Fruit fly (Drosophila melanogaster): Measurements from ENCODE around the gene CG17129.

The CG17129 gene

DNA sequence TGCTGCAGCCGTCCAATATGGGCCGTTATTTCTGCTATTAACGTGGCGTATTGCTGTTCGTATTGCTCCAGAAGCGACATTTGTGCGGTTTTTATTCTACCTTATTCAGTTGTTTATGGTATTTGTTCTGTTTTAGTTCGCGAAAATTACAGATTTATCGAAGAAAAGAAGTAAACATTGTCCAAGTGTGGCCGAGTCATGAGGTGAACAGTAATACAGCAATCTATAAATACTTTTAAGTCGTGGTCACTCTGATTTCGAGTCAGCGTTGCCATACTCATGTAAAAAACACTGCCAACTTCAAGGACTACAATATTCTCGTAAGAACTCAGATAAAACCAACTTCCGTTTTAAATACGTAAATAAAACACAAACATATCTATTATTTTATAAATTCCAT is 12.6 kb upstream of the CG17129 start, which contains the start of gene Vti1a (continued):
- no peak for TF ChIP-seq disco-r (GFP tag; optimal IDR thresholded peaks at IDR 0.05)
- TF ChIP-seq Ets65A (GFP tag), result no peak
- TF ChIP-seq CG9437 (GFP tag; optimal IDR thresholded peaks at IDR 0.05), result no peak
- no peak for TF ChIP-seq mld (GFP tag; IDR thresholded peaks at IDR 0.05; ENCODE audit: partially characterized antibody)
- TF ChIP-seq aop (GFP tag; IDR thresholded peaks at IDR 0.05), result no peak
- no peak for TF ChIP-seq CG31388 (GFP tag; optimal IDR thresholded peaks at IDR 0.05)
- TF ChIP-seq CG42726 (GFP tag; IDR thresholded peaks at IDR 0.05; ENCODE audit: partially characterized antibody), result no peak
- TF ChIP-seq Hr51 (GFP tag; optimal IDR thresholded peaks at IDR 0.05), result no peak
- no peak for TF ChIP-seq sqz (GFP tag; optimal IDR thresholded peaks at IDR 0.05)
- no peak for TF ChIP-seq CG8359 (GFP tag; optimal IDR thresholded peaks at IDR 0.05; ENCODE audit: borderline replicate concordance)
- no peak for TF ChIP-seq zen (tag; optimal IDR thresholded peaks at IDR 0.05)
- no peak for TF ChIP-seq Drgx (GFP tag; IDR thresholded peaks at IDR 0.05)
- TF ChIP-seq hbn (GFP tag; IDR thresholded peaks at IDR 0.05; ENCODE audit: partially characterized antibody), result no peak
- TF ChIP-seq CG8478 (optimal IDR thresholded peaks at IDR 0.05), result no peak
- no peak for TF ChIP-seq hkb (optimal IDR thresholded peaks at IDR 0.05)
- no peak for TF ChIP-seq hkb (GFP tag; IDR thresholded peaks at IDR 0.05)
- no peak for TF ChIP-seq maf-S (GFP tag; optimal IDR thresholded peaks at IDR 0.05)
- no peak for TF ChIP-seq gce (GFP tag; IDR thresholded peaks at IDR 0.05)
- no peak for TF ChIP-seq CG15073 (GFP tag; optimal IDR thresholded peaks at IDR 0.05)
- TF ChIP-seq BtbVII (GFP tag; optimal IDR thresholded peaks at IDR 0.05), result no peak
- no peak for TF ChIP-seq NfI (GFP tag; optimal IDR thresholded peaks at IDR 0.05)
- no peak for TF ChIP-seq ara (GFP tag; IDR thresholded peaks at IDR 0.05)
- no peak for TF ChIP-seq CG33557 (GFP tag; optimal IDR thresholded peaks at IDR 0.05)
- peak; percentile 34 for TF ChIP-seq BEAF-32 (GFP tag; optimal IDR thresholded peaks at IDR 0.05)
- no peak for TF ChIP-seq CG5180 (GFP tag; optimal IDR thresholded peaks at IDR 0.05)
- no peak for TF ChIP-seq E2f1 (GFP tag; IDR thresholded peaks at IDR 0.05)
- TF ChIP-seq Dip2 (GFP tag; IDR thresholded peaks at IDR 0.05), result no peak
- no peak for TF ChIP-seq CG2678 (tag; optimal IDR thresholded peaks at IDR 0.05)
- no peak for TF ChIP-seq dmrt99B (tag; optimal IDR thresholded peaks at IDR 0.05)
- TF ChIP-seq oc (tag; optimal IDR thresholded peaks at IDR 0.05), result no peak
- no peak for TF ChIP-seq CG15479 (GFP tag; optimal IDR thresholded peaks at IDR 0.05)
- no peak for TF ChIP-seq gsb (GFP tag; IDR thresholded peaks at IDR 0.05)
- no peak for TF ChIP-seq ase (GFP tag; IDR thresholded peaks at IDR 0.05)
- TF ChIP-seq run (tag; optimal IDR thresholded peaks at IDR 0.05), result no peak
- TF ChIP-seq CG34376 (GFP tag; optimal IDR thresholded peaks at IDR 0.05), result no peak
- no peak for TF ChIP-seq CG32532 (GFP tag; IDR thresholded peaks at IDR 0.05)
- TF ChIP-seq Ssrp (tag; optimal IDR thresholded peaks at IDR 0.05), result no peak
- TF ChIP-seq klu (GFP tag; IDR thresholded peaks at IDR 0.05), result no peak
- TF ChIP-seq sna (GFP tag; IDR thresholded peaks at IDR 0.05; ENCODE audit: partially characterized antibody), result peak; percentile 40; the same call in 1 of the 2 replicates
- TF ChIP-seq CG3838 (GFP tag; optimal IDR thresholded peaks at IDR 0.05), result no peak
- TF ChIP-seq Doc2 (GFP tag; IDR thresholded peaks at IDR 0.05), result no peak
- no peak for TF ChIP-seq Oli (tag; optimal IDR thresholded peaks at IDR 0.05)
- TF ChIP-seq wek (GFP tag; optimal IDR thresholded peaks at IDR 0.05), result no peak
- TF ChIP-seq CG1832 (GFP tag; optimal IDR thresholded peaks at IDR 0.05), result no peak
- no peak for TF ChIP-seq Antp (GFP tag; optimal IDR thresholded peaks at IDR 0.05)
- no peak for TF ChIP-seq pb (GFP tag; optimal IDR thresholded peaks at IDR 0.05)
- TF ChIP-seq D (optimal IDR thresholded peaks at IDR 0.05), result no peak
- TF ChIP-seq D (GFP tag; optimal IDR thresholded peaks at IDR 0.05), result no peak
- no peak for TF ChIP-seq crc (GFP tag; optimal IDR thresholded peaks at IDR 0.05)
- no peak for TF ChIP-seq Sox102F (GFP tag; optimal IDR thresholded peaks at IDR 0.05)
- no peak for TF ChIP-seq repo (GFP tag; optimal IDR thresholded peaks at IDR 0.05)
- TF ChIP-seq nmo (GFP tag; optimal IDR thresholded peaks at IDR 0.05), result peak; percentile 45
